Fruit fly (Drosophila melanogaster): ENCODE results near the gene pelo.
A peak's percentile ranks its signal among the peaks of the same experiment; 100 is the strongest.

Gene pelo

dm6 chr2L:9757990-9758814 lies 57.6 kb downstream of the pelo start, which contains the start of gene zf30C:
Gene zf30C (plus strand): TSS chr2L:9758342.
- peak; percentile 91 for TF ChIP-seq Eip75B (GFP tag; optimal IDR thresholded peaks at IDR 0.05)
- TF ChIP-seq spab (GFP tag; optimal IDR thresholded peaks at IDR 0.05) = peak; percentile 57
- no peak for TF ChIP-seq CG9139 (GFP tag; optimal IDR thresholded peaks at IDR 0.05)
- peak; percentile 73 for TF ChIP-seq CG4318 (GFP tag; optimal IDR thresholded peaks at IDR 0.05)
- TF ChIP-seq CG6854 (GFP tag; optimal IDR thresholded peaks at IDR 0.05) = no peak
- peak; percentile 92 for TF ChIP-seq eg (GFP tag; IDR thresholded peaks at IDR 0.05)
- TF ChIP-seq CG10631 (GFP tag; optimal IDR thresholded peaks at IDR 0.05) = peak; percentile 91
- TF ChIP-seq OdsH (GFP tag; optimal IDR thresholded peaks at IDR 0.05) = peak; percentile 90
- TF ChIP-seq CG32006 (GFP tag; optimal IDR thresholded peaks at IDR 0.05) = peak; percentile 85
- peak; percentile 90 for TF ChIP-seq achi (GFP tag; optimal IDR thresholded peaks at IDR 0.05)
- TF ChIP-seq Sox14 (GFP tag; optimal IDR thresholded peaks at IDR 0.05) = peak; percentile 94
- TF ChIP-seq CG8119 (GFP tag; IDR thresholded peaks at IDR 0.05) = peak; percentile 73
- TF ChIP-seq CG6276 (GFP tag; optimal IDR thresholded peaks at IDR 0.05) = peak; percentile 67
- TF ChIP-seq dac (GFP tag; optimal IDR thresholded peaks at IDR 0.05) = peak; percentile 81
- TF ChIP-seq CG6163 (GFP tag; IDR thresholded peaks at IDR 0.05) = peak; percentile 93
- TF ChIP-seq CG16779 (tag; optimal IDR thresholded peaks at IDR 0.05) = peak; percentile 57
- peak; percentile 72 for TF ChIP-seq CG11762 (GFP tag; optimal IDR thresholded peaks at IDR 0.05; ENCODE audit: insufficient read depth)
- peak; percentile 54 for TF ChIP-seq CG6808 (GFP tag; optimal IDR thresholded peaks at IDR 0.05)
- TF ChIP-seq topi (GFP tag; optimal IDR thresholded peaks at IDR 0.05) = peak; percentile 88
- peak; percentile 87 for TF ChIP-seq Smox (GFP tag; optimal IDR thresholded peaks at IDR 0.05)
- TF ChIP-seq fd85E (GFP tag; optimal IDR thresholded peaks at IDR 0.05) = peak; percentile 53
- peak; percentile 90 for TF ChIP-seq acj6 (GFP tag; optimal IDR thresholded peaks at IDR 0.05)
- TF ChIP-seq svp (GFP tag) = peak; percentile 96
- TF ChIP-seq CG11902 (GFP tag; optimal IDR thresholded peaks at IDR 0.05) = peak; percentile 86
- peak; percentile 93 for TF ChIP-seq pdm3 (GFP tag; optimal IDR thresholded peaks at IDR 0.05)
- TF ChIP-seq Lpt (GFP tag; optimal IDR thresholded peaks at IDR 0.05) = peak; percentile 78
- peak; percentile 92 for TF ChIP-seq lz (GFP tag; optimal IDR thresholded peaks at IDR 0.05)
- TF ChIP-seq CG1621 (tag; optimal IDR thresholded peaks at IDR 0.05) = peak; percentile 58
- TF ChIP-seq CG3919 (GFP tag; optimal IDR thresholded peaks at IDR 0.05) = peak; percentile 96
- peak; percentile 93 for TF ChIP-seq Hr4 (GFP tag; optimal IDR thresholded peaks at IDR 0.05)
- TF ChIP-seq fkh (GFP tag; optimal IDR thresholded peaks at IDR 0.05) = peak; percentile 40
- peak; percentile 87 for TF ChIP-seq Sox102F (GFP tag; optimal IDR thresholded peaks at IDR 0.05)
- peak; percentile 64 for TF ChIP-seq Ets96B (tag; optimal IDR thresholded peaks at IDR 0.05)
- peak; percentile 79 for TF ChIP-seq CG11294 (GFP tag; IDR thresholded peaks at IDR 0.05)
- TF ChIP-seq CG8319 (GFP tag; optimal IDR thresholded peaks at IDR 0.05) = peak; percentile 86
- TF ChIP-seq CG34406 (GFP tag; optimal IDR thresholded peaks at IDR 0.05) = peak; percentile 74
- TF ChIP-seq fd59A (GFP tag; optimal IDR thresholded peaks at IDR 0.05) = peak; percentile 61
- TF ChIP-seq ss (GFP tag; optimal IDR thresholded peaks at IDR 0.05) = peak in 1 of 2 experiments; percentile 50
- TF ChIP-seq cyc (GFP tag; optimal IDR thresholded peaks at IDR 0.05) = peak; percentile 94
- TF ChIP-seq Hr38 (GFP tag; optimal IDR thresholded peaks at IDR 0.05) = peak; percentile 91
- peak; percentile 23 for TF ChIP-seq Eip93F (GFP tag; optimal IDR thresholded peaks at IDR 0.05)
- peak; percentile 23 for TF ChIP-seq Blimp-1 (GFP tag; optimal IDR thresholded peaks at IDR 0.05)
- TF ChIP-seq CG31627 (GFP tag; optimal IDR thresholded peaks at IDR 0.05) = peak; percentile 94
- TF ChIP-seq salr (GFP tag; optimal IDR thresholded peaks at IDR 0.05) = peak; percentile 45 to 83
- TF ChIP-seq CG3032 (tag; optimal IDR thresholded peaks at IDR 0.05) = peak; percentile 65
- peak; percentile 89 for TF ChIP-seq Met (GFP tag; optimal IDR thresholded peaks at IDR 0.05)
- TF ChIP-seq CG6792 (GFP tag; optimal IDR thresholded peaks at IDR 0.05) = peak; percentile 83
- peak; percentile 73 for TF ChIP-seq CG10669 (GFP tag; optimal IDR thresholded peaks at IDR 0.05)
- TF ChIP-seq esn (GFP tag; optimal IDR thresholded peaks at IDR 0.05) = peak; percentile 93
- peak; percentile 86 for TF ChIP-seq net (GFP tag; optimal IDR thresholded peaks at IDR 0.05)
